Fruit fly (Drosophila melanogaster) whole organism, prepupa: Measurements from ENCODE around the gene Bet3.

ENCODE experiments used
- CG6276 ChIP-seq: fragments of 200-800 bp; sonication (Bioruptor generic); optimal IDR thresholded peaks from 2 replicates; lab custom pipeline; 2017; ENCODE audit warnings: missing biosample characterization, mild to moderate bottlenecking, missing genetic modification characterization
- CG6854 ChIP-seq: fragments of 200-800 bp; sonication (Bioruptor generic); optimal IDR thresholded peaks from 2 replicates; lab custom pipeline; 2017; ENCODE audit warnings: missing biosample characterization, mild to moderate bottlenecking, missing genetic modification characterization
- Ets21C ChIP-seq: fragments of 200-800 bp; sonication (Bioruptor generic); optimal IDR thresholded peaks from 3 replicates; lab custom pipeline; 2016; ENCODE audit warnings: missing biosample characterization, missing genetic modification characterization
- Ets96B ChIP-seq: fragments of 200-800 bp; optimal IDR thresholded peaks from 2 replicates; lab custom pipeline; 2019; ENCODE audit warnings: missing biosample characterization, mild to moderate bottlenecking, missing genetic modification characterization, moderate library complexity
- Hr39 ChIP-seq: fragments of 200-800 bp; sonication (Bioruptor generic); optimal IDR thresholded peaks from 2 replicates; lab custom pipeline; 2016; ENCODE audit warnings: missing biosample characterization, missing genetic modification characterization
- Lpt ChIP-seq: fragments of 200-800 bp; sonication (Bioruptor generic); optimal IDR thresholded peaks from 3 replicates; lab custom pipeline; 2016; ENCODE audit warnings: missing biosample characterization, missing genetic modification characterization
- vri ChIP-seq: fragments of 200-800 bp; sonication (Bioruptor generic); optimal IDR thresholded peaks from 3 replicates; lab custom pipeline; 2016; ENCODE audit warnings: missing biosample characterization, mild to moderate bottlenecking, missing genetic modification characterization

- TF ChIP-seq CG6276: no peak
- TF ChIP-seq vri: no peak
- no peak for TF ChIP-seq Ets21C (GFP tag; lab: Kevin White, UChicago)
- no peak for TF ChIP-seq CG6854 (GFP tag; lab: Kevin White, UChicago)
- TF ChIP-seq Hr39 (GFP tag; lab: Kevin White, UChicago): no peak
- no peak for TF ChIP-seq Ets96B (tag; lab: Kevin White, UChicago)
- no peak for TF ChIP-seq Lpt (GFP tag; lab: Kevin White, UChicago)
These were observed 45.4 kb downstream of the Bet3 start for dm6 chr3L:9396704-9397103.
